Worm (Caenorhabditis elegans): ENCODE data around the gene usp-14.

usp-14 gene

ce11 chrII:14528233-14528802 lies 39.8 kb upstream of the usp-14 start, which contains the start of the genes F57C2.5 and spat-1 (continued):
- TF ChIP-seq D2030.7 (GFP tag; IDR thresholded peaks at IDR 0.05): peak; percentile 76; the same call in 1 of the 2 replicates
- no peak for TF ChIP-seq snpc-4 (GFP tag; optimal IDR thresholded peaks at IDR 0.05)
- peak in 3 of 4 experiments; percentile 27 to 44 (median 40) for TF ChIP-seq snpc-4 (tag; optimal IDR thresholded peaks at IDR 0.05)
- TF ChIP-seq athp-1 (tag; optimal IDR thresholded peaks at IDR 0.05): peak; percentile 36
- 0 out of 2 replicates have a peak, but pooled peaks have one; percentile 10 for TF ChIP-seq let-526 (GFP tag; IDR thresholded peaks at IDR 0.05)
- peak; percentile 66 for TF ChIP-seq ccch-3 (GFP tag; optimal IDR thresholded peaks at IDR 0.05)
- TF ChIP-seq B0035.1 (tag; optimal IDR thresholded peaks at IDR 0.05): no peak
- peak; percentile 45; the same call in 1 of the 2 replicates for TF ChIP-seq ztf-28 (GFP tag; IDR thresholded peaks at IDR 0.05)
- no peak; the same call in 1 of the 2 replicates for TF ChIP-seq Y79H2A.3 (GFP tag; conservative IDR thresholded peaks at IDR 0.05)
- TF ChIP-seq F39B2.1 (GFP tag; IDR thresholded peaks at IDR 0.05): no peak
- peak; percentile 49; the same call in 1 of the 2 replicates for TF ChIP-seq hmg-1.2 (GFP tag; IDR thresholded peaks at IDR 0.05)
- 0 out of 2 replicates have a peak, but pooled peaks have one; percentile 23 for TF ChIP-seq B0336.3 (GFP tag; IDR thresholded peaks at IDR 0.05)
- TF ChIP-seq unc-130 (GFP tag; optimal IDR thresholded peaks at IDR 0.05): peak; percentile 74
- peak; percentile 47 for TF ChIP-seq F23B12.7 (tag; optimal IDR thresholded peaks at IDR 0.05; ENCODE audit: insufficient read depth)
- peak; percentile 12; the same call in 1 of the 2 replicates for TF ChIP-seq madf-8 (GFP tag; conservative IDR thresholded peaks at IDR 0.05)
- TF ChIP-seq ceh-27 (GFP tag; optimal IDR thresholded peaks at IDR 0.05): peak; percentile 59
- no peak for TF ChIP-seq cebp-1 (GFP tag; IDR thresholded peaks at IDR 0.05)
- TF ChIP-seq cebp-1 (tag; optimal IDR thresholded peaks at IDR 0.05): peak; percentile 49
- peak; percentile 44 for TF ChIP-seq tbp1 (GFP tag; optimal IDR thresholded peaks at IDR 0.05)
- TF ChIP-seq lin-54 (GFP tag; optimal IDR thresholded peaks at IDR 0.05): peak; percentile 22
- TF ChIP-seq ama-1 (optimal IDR thresholded peaks at IDR 0.05): no peak
- TF ChIP-seq ama-1 (GFP tag; optimal IDR thresholded peaks at IDR 0.05): no peak
- no peak for TF ChIP-seq mel-28 (tag; optimal IDR thresholded peaks at IDR 0.05; ENCODE audit: borderline replicate concordance)
- TF ChIP-seq ceh-91 (GFP tag; IDR thresholded peaks at IDR 0.05): peak; percentile 76
- TF ChIP-seq Y67H2A.10 (GFP tag; conservative IDR thresholded peaks at IDR 0.05): no peak
- peak in 1 of 2 experiments; percentile 32 for TF ChIP-seq let-607 (tag; optimal IDR thresholded peaks at IDR 0.05)
- TF ChIP-seq ceh-100 (GFP tag; IDR thresholded peaks at IDR 0.05): peak; percentile 97
- TF ChIP-seq madf-10 (tag; optimal IDR thresholded peaks at IDR 0.05): peak; percentile 80
- 0 out of 2 replicates have a peak, but pooled peaks have one; percentile 19 for TF ChIP-seq Y95B8A.8 (GFP tag; IDR thresholded peaks at IDR 0.05)
- no peak for TF ChIP-seq chd-7 (tag; optimal IDR thresholded peaks at IDR 0.05)

ce11 chrII:14527104-14527503 lies 38.6 kb upstream of the usp-14 start:
- no peak for TF ChIP-seq ztf-3 (GFP tag; optimal IDR thresholded peaks at IDR 0.05)
- TF ChIP-seq mel-28 (tag; optimal IDR thresholded peaks at IDR 0.05; ENCODE audit: borderline replicate concordance): no peak
- no peak for TF ChIP-seq rcor-1 (GFP tag; IDR thresholded peaks at IDR 0.05)
- TF ChIP-seq ztf-26 (tag; optimal IDR thresholded peaks at IDR 0.05): no peak
- TF ChIP-seq egl-44 (GFP tag; IDR thresholded peaks at IDR 0.05): no peak
- no peak for TF ChIP-seq ceh-40 (GFP tag; IDR thresholded peaks at IDR 0.05)
- no peak for TF ChIP-seq T26A5.8 (tag; optimal IDR thresholded peaks at IDR 0.05)
- no peak for TF ChIP-seq lin-40 (tag; optimal IDR thresholded peaks at IDR 0.05)
- TF ChIP-seq C17E4.6 (GFP tag; IDR thresholded peaks at IDR 0.05): no peak
- TF ChIP-seq F49E8.2 (tag; optimal IDR thresholded peaks at IDR 0.05; ENCODE audit: insufficient read depth): no peak
- TF ChIP-seq ama-1 (optimal IDR thresholded peaks at IDR 0.05): no peak
- no peak for TF ChIP-seq ama-1 (GFP tag; optimal IDR thresholded peaks at IDR 0.05)
- no peak for TF ChIP-seq K12H6.12 (tag; optimal IDR thresholded peaks at IDR 0.05)
- no peak for TF ChIP-seq nfyb-1 (GFP tag; IDR thresholded peaks at IDR 0.05)
- no peak for TF ChIP-seq hsf-1 (GFP tag; IDR thresholded peaks at IDR 0.05)
- TF ChIP-seq tlf-1 (GFP tag; optimal IDR thresholded peaks at IDR 0.05): no peak
- no peak for TF ChIP-seq zfh-2 (GFP tag; conservative IDR thresholded peaks at IDR 0.05)
- no peak for TF ChIP-seq nhr-179 (tag; optimal IDR thresholded peaks at IDR 0.05)
- TF ChIP-seq bed-1 (GFP tag; IDR thresholded peaks at IDR 0.05): no peak
- no peak for TF ChIP-seq rec-8 (tag; optimal IDR thresholded peaks at IDR 0.05)
- TF ChIP-seq rpc-1 (optimal IDR thresholded peaks at IDR 0.05): no peak
- no peak for TF ChIP-seq rpc-1 (tag; optimal IDR thresholded peaks at IDR 0.05)

Measured in whole organism, young adult.